Worm (Caenorhabditis elegans) whole organism, L1 larva: ENCODE data around the gene clec-164.

Experiments
- C34B4.2 ChIP-seq: sonication (generic microtip); optimal IDR thresholded peaks from 2 replicates; lab custom pipeline; 2017; ENCODE audit warnings: mild to moderate bottlenecking, missing genetic modification characterization, missing compliant biosample characterization
- blmp-1 ChIP-seq: fragments of 150-350 bp; optimal IDR thresholded peaks from 2 replicates; lab custom pipeline; 2014; ENCODE audit warnings: missing biosample characterization, missing genetic modification characterization
- ceh-8 ChIP-seq: fragments of 200-800 bp; sonication (Bioruptor generic); optimal IDR thresholded peaks from 2 replicates; lab custom pipeline; 2018; ENCODE audit warnings: mild to moderate bottlenecking, missing genetic modification characterization, moderate library complexity, missing compliant biosample characterization
- ceh-82 ChIP-seq, 3 experiments: fragments of 150-350 bp in 1 of 3; sonication (generic microtip) in 2 of 3; optimal IDR thresholded peaks; 2 replicates each; lab custom pipeline; 2014 to 2017; ENCODE audit warnings: missing biosample characterization in 3 of 3, missing genetic modification characterization in 3 of 3
- ceh-88 ChIP-seq: fragments of 200-800 bp; sonication (Bioruptor generic); IDR thresholded peaks from 2 replicates; pipeline ENCODE4 v1.3.6; 2022; ENCODE audit warnings: missing genetic modification characterization, missing compliant biosample characterization
- ceh-90 ChIP-seq: sonication (generic microtip); optimal IDR thresholded peaks from 2 replicates; lab custom pipeline; 2016; ENCODE audit warnings: missing genetic modification characterization, missing compliant biosample characterization
- ces-1 ChIP-seq: fragments of 150-350 bp; optimal IDR thresholded peaks from 2 replicates; lab custom pipeline; 2014; ENCODE audit warnings: missing biosample characterization, missing genetic modification reagents, missing genetic modification characterization
- dpl-1 ChIP-seq, 3 experiments: fragments of 150-350 bp in 2 of 3; sonication (generic microtip) in 1 of 3; optimal IDR thresholded peaks; 2 replicates each; lab custom pipeline; 2014 to 2017; ENCODE audit warnings: missing biosample characterization in 3 of 3, missing genetic modification characterization in 3 of 3, missing genetic modification reagents in 3 of 3
- dsc-1 ChIP-seq: sonication (generic microtip); optimal IDR thresholded peaks from 2 replicates; lab custom pipeline; 2016; ENCODE audit warnings: mild to moderate bottlenecking, missing genetic modification characterization, missing compliant biosample characterization
- fkh-8 ChIP-seq: sonication (generic microtip); optimal IDR thresholded peaks from 2 replicates; lab custom pipeline; 2016; ENCODE audit warnings: mild to moderate bottlenecking, missing genetic modification characterization, missing compliant biosample characterization
- grh-1 ChIP-seq: fragments of 200-800 bp; sonication (Bioruptor generic); IDR thresholded peaks from 2 replicates; pipeline ENCODE4 v1.3.6; 2022; ENCODE audit warnings: missing genetic modification reagents, missing genetic modification characterization, missing compliant biosample characterization
- hpl-2 ChIP-seq: fragments of 150-350 bp; optimal IDR thresholded peaks from 2 replicates; lab custom pipeline; 2014; ENCODE audit warnings: missing biosample characterization, missing genetic modification reagents, missing genetic modification characterization
- lin-13 ChIP-seq: fragments of 150-350 bp; optimal IDR thresholded peaks from 2 replicates; lab custom pipeline; 2014; ENCODE audit warnings: missing biosample characterization, missing genetic modification reagents, missing genetic modification characterization
- lin-14 ChIP-seq: fragments of 200-800 bp; sonication (Bioruptor generic); optimal IDR thresholded peaks from 2 replicates; lab custom pipeline; 2018; ENCODE audit warnings: mild to moderate bottlenecking, missing genetic modification characterization, moderate library complexity, missing compliant biosample characterization
- lsy-2 ChIP-seq, 2 experiments: fragments of 150-350 bp; optimal IDR thresholded peaks; 2 replicates each; lab custom pipeline; 2014; ENCODE audit warnings: missing biosample characterization in 2 of 2, missing genetic modification characterization in 2 of 2
- mdl-1 ChIP-seq, 2 experiments: fragments of 150-350 bp; optimal IDR thresholded peaks; 2 replicates each; lab custom pipeline; 2014 to 2017; ENCODE audit warnings: missing biosample characterization in 2 of 2, missing genetic modification characterization in 2 of 2, inconsistent platforms in 1 of 2
- mef-2 ChIP-seq: fragments of 150-350 bp; optimal IDR thresholded peaks from 2 replicates; lab custom pipeline; 2014; ENCODE audit warnings: missing biosample characterization, missing genetic modification characterization
- nhr-20 ChIP-seq: sonication (generic microtip); optimal IDR thresholded peaks from 2 replicates; lab custom pipeline; 2016; ENCODE audit warnings: mild to moderate bottlenecking, missing genetic modification characterization, missing compliant biosample characterization
- nhr-47 ChIP-seq: sonication (generic microtip); optimal IDR thresholded peaks from 2 replicates; lab custom pipeline; 2016; ENCODE audit warnings: mild to moderate bottlenecking, missing genetic modification characterization, moderate library complexity, missing compliant biosample characterization
- nhr-84 ChIP-seq: sonication (generic microtip); optimal IDR thresholded peaks from 2 replicates; lab custom pipeline; 2017; ENCODE audit warnings: missing biosample characterization, missing genetic modification characterization
- nhr-90 ChIP-seq: sonication (generic microtip); optimal IDR thresholded peaks from 2 replicates; lab custom pipeline; 2016; ENCODE audit warnings: mild to moderate bottlenecking, missing genetic modification characterization, missing compliant biosample characterization; ENCODE audit not compliant: poor library complexity
- unc-130 ChIP-seq: fragments of 150-350 bp; optimal IDR thresholded peaks from 2 replicates; lab custom pipeline; 2017; ENCODE audit warnings: missing biosample characterization, missing genetic modification characterization, inconsistent platforms
- unc-62 ChIP-seq: fragments of 150-350 bp; optimal IDR thresholded peaks from 2 replicates; lab custom pipeline; 2014; ENCODE audit warnings: missing biosample characterization, missing genetic modification reagents, missing genetic modification characterization
- zag-1 ChIP-seq: fragments of 150-350 bp; optimal IDR thresholded peaks from 2 replicates; lab custom pipeline; 2014; ENCODE audit warnings: missing biosample characterization, missing genetic modification characterization

The clec-164 gene

DNA sequence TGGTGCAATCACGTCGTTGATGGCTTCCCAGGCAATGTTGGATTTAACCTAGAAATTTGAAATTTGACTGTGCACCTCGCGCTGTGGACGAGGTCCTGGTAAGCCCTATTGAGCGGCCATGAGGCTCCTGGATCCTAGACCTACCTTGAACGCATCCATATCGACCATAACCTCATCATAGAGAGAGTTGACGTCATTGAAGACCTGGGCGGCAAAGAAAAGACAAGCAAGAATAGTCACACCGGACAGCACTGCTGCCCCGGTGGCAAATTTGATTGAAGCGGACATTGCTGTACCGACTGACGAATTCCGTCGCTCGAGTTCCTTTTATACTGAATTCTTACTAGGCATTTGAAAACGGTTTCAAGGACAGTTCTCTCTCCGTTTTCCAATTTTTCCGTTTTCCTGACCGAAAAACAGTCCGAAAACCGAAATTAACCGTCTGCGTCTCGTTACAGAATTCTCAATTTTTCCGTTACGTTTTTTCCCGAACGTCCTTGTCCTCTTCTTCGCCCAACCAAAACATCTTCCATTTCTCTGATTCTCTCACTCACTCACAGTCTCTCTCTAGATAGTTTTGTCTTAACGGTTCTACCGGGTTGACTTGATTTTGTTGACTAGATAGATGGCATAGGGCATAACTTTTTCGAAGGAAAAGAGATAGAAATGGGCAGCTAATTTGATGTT is 47.1 kb downstream of the clec-164 start, which contains the start of gene col-103 (continued):
- no peak for TF ChIP-seq ceh-82 (tag; optimal IDR thresholded peaks at IDR 0.05; lab: Kevin White, UChicago)
- no peak for TF ChIP-seq C34B4.2 (tag; lab: Kevin White, UChicago)
- TF ChIP-seq lsy-2 (tag; optimal IDR thresholded peaks at IDR 0.05; lab: Kevin White, UChicago), result peak in 1 of 2 experiments; percentile 71
- TF ChIP-seq zag-1, result no peak
- TF ChIP-seq ceh-88, result no peak
- peak; percentile 58 for TF ChIP-seq nhr-20 (tag; lab: Kevin White, UChicago)
- TF ChIP-seq blmp-1 (tag; lab: Kevin White, UChicago), result peak; percentile 84
- TF ChIP-seq grh-1 (GFP tag; lab: Robert Waterston, UW), result no peak
- TF ChIP-seq ces-1 (GFP tag; lab: Kevin White, UChicago), result no peak
- TF ChIP-seq hpl-2 (GFP tag; lab: Kevin White, UChicago), result no peak
- no peak for TF ChIP-seq unc-130
- no peak for TF ChIP-seq nhr-47
- peak; percentile 89 for TF ChIP-seq lin-14
- no peak for TF ChIP-seq ceh-8 (GFP tag; lab: Kevin White, UChicago)
- TF ChIP-seq mef-2 (tag; lab: Kevin White, UChicago), result no peak
- TF ChIP-seq ceh-90, result no peak
- peak; percentile 24 to 47 (median 25) for TF ChIP-seq dpl-1 (GFP tag; optimal IDR thresholded peaks at IDR 0.05; lab: Kevin White, UChicago)
- TF ChIP-seq unc-62 (GFP tag; lab: Kevin White, UChicago), result no peak
- no peak for TF ChIP-seq fkh-8 (tag; lab: Kevin White, UChicago)
- TF ChIP-seq dsc-1 (tag; lab: Kevin White, UChicago), result no peak
- peak in 1 of 2 experiments; percentile 1 for TF ChIP-seq mdl-1 (tag; optimal IDR thresholded peaks at IDR 0.05; lab: Kevin White, UChicago)
- TF ChIP-seq nhr-90 (tag; lab: Kevin White, UChicago), result peak; percentile 32
- TF ChIP-seq nhr-84, result no peak
- no peak for TF ChIP-seq lin-13 (GFP tag; lab: Kevin White, UChicago)
